Worm (Caenorhabditis elegans): Measurements from ENCODE around the gene pmk-2.

The pmk-2 gene

ce11 chrIV:8136548-8136947 lies 6.8 kb upstream of the pmk-2 start:
- TF ChIP-seq zip-4 (GFP tag; optimal IDR thresholded peaks at IDR 0.05) (no peak), efl-3 (GFP tag; optimal IDR thresholded peaks at IDR 0.05) (no peak), sox-4 (tag; optimal IDR thresholded peaks at IDR 0.05) (no peak), nhr-85 (tag) (no peak), skn-1 (tag; optimal IDR thresholded peaks at IDR 0.05) (no peak), Y116A8C.19 (tag; optimal IDR thresholded peaks at IDR 0.05; ENCODE audit: borderline replicate concordance) (no peak), ztf-11 (tag; optimal IDR thresholded peaks at IDR 0.05) (no peak), fkh-4 (tag; optimal IDR thresholded peaks at IDR 0.05; ENCODE audit: borderline replicate concordance) (peak; percentile 74), xbp-1 (tag; optimal IDR thresholded peaks at IDR 0.05) (no peak), dpl-1 (GFP tag; optimal IDR thresholded peaks at IDR 0.05) (no peak), dsc-1 (tag; optimal IDR thresholded peaks at IDR 0.05) (peak; percentile 93), lin-39 (tag; optimal IDR thresholded peaks at IDR 0.05) (no peak), fkh-10 (GFP tag; optimal IDR thresholded peaks at IDR 0.05) (no peak)

- TF ChIP-seq blmp-1 (tag; optimal IDR thresholded peaks at IDR 0.05) (peak; percentile 2), fos-1 (tag; optimal IDR thresholded peaks at IDR 0.05) (no peak)
Observed at ce11 chrIV:8138984-8139383, 4.3 kb upstream of the pmk-2 start, which contains the start of gene pmk-3. Gene pmk-3 (plus strand): TSS chrIV:8139219.

- no peak for TF ChIP-seq pag-3 (tag; optimal IDR thresholded peaks at IDR 0.05; ENCODE audit: borderline replicate concordance, insufficient read depth)
- TF ChIP-seq dsc-1 (tag; optimal IDR thresholded peaks at IDR 0.05): peak; percentile 65
Observed at ce11 chrIV:8144341-8144740, 1.0 kb downstream of the pmk-2 start.

ce11 chrIV:8146283-8146682 lies 3.0 kb downstream of the pmk-2 start:
- peak; percentile 11 for TF ChIP-seq swsn-7 (tag; optimal IDR thresholded peaks at IDR 0.05)
- no peak for TF ChIP-seq lin-39 (tag; optimal IDR thresholded peaks at IDR 0.05)
- no peak for TF ChIP-seq ceh-88 (GFP tag; IDR thresholded peaks at IDR 0.05)
- TF ChIP-seq efl-1 (optimal IDR thresholded peaks at IDR 0.05): peak in 1 of 2 experiments; percentile 33
- no peak for TF ChIP-seq efl-1 (GFP tag; optimal IDR thresholded peaks at IDR 0.05 in 1 of 2)
- no peak for TF ChIP-seq nhr-12 (tag; optimal IDR thresholded peaks at IDR 0.05)
- TF ChIP-seq elt-2 (tag; optimal IDR thresholded peaks at IDR 0.05): peak; percentile 28
- peak; percentile 45 for TF ChIP-seq blmp-1 (tag; optimal IDR thresholded peaks at IDR 0.05)
- peak; percentile 76 for TF ChIP-seq snu-23 (GFP tag; optimal IDR thresholded peaks at IDR 0.05)
- TF ChIP-seq egl-27 (tag; optimal IDR thresholded peaks at IDR 0.05): no peak
- TF ChIP-seq nhr-71 (tag; optimal IDR thresholded peaks at IDR 0.05): peak; percentile 65
- TF ChIP-seq lin-35 (GFP tag; optimal IDR thresholded peaks at IDR 0.05): peak in 1 of 2 experiments; percentile 74
- TF ChIP-seq unc-86 (tag; optimal IDR thresholded peaks at IDR 0.05): no peak
- TF ChIP-seq ztf-4 (tag; optimal IDR thresholded peaks at IDR 0.05): no peak
- peak; percentile 17; the same call in 1 of the 2 replicates for TF ChIP-seq nhr-19 (GFP tag; conservative IDR thresholded peaks at IDR 0.05)
- no peak for TF ChIP-seq unc-30 (tag; optimal IDR thresholded peaks at IDR 0.05)
- TF ChIP-seq lin-15B (tag; optimal IDR thresholded peaks at IDR 0.05): no peak
- peak; percentile 14 to 46 for TF ChIP-seq lsy-2 (tag; optimal IDR thresholded peaks at IDR 0.05)
- TF ChIP-seq Y116A8C.19 (tag; optimal IDR thresholded peaks at IDR 0.05; ENCODE audit: borderline replicate concordance): no peak
- TF ChIP-seq nhr-90 (tag; optimal IDR thresholded peaks at IDR 0.05; ENCODE audit: poor library complexity): peak; percentile 51
- TF ChIP-seq sup-37 (GFP tag; optimal IDR thresholded peaks at IDR 0.05): no peak
- no peak for TF ChIP-seq F16B12.6 (tag; optimal IDR thresholded peaks at IDR 0.05)
- TF ChIP-seq ztf-11 (tag; optimal IDR thresholded peaks at IDR 0.05): no peak
- no peak for TF ChIP-seq isw-1 (GFP tag; IDR thresholded peaks at IDR 0.05)
- no peak for TF ChIP-seq ceh-63 (GFP tag; optimal IDR thresholded peaks at IDR 0.05)
- TF ChIP-seq fkh-8 (tag; optimal IDR thresholded peaks at IDR 0.05): no peak
- TF ChIP-seq lin-14 (GFP tag; optimal IDR thresholded peaks at IDR 0.05): peak; percentile 86
- no peak for TF ChIP-seq fkh-10 (GFP tag; optimal IDR thresholded peaks at IDR 0.05)
- peak; percentile 40 for TF ChIP-seq skn-1 (tag; optimal IDR thresholded peaks at IDR 0.05)
- peak; percentile 75 for TF ChIP-seq nhr-20 (tag; optimal IDR thresholded peaks at IDR 0.05)
- TF ChIP-seq mep-1 (tag; optimal IDR thresholded peaks at IDR 0.05): peak; percentile 34
- peak; percentile 11 for TF ChIP-seq irx-1 (tag; optimal IDR thresholded peaks at IDR 0.05)
- peak; percentile 17 for TF ChIP-seq lir-3 (tag; optimal IDR thresholded peaks at IDR 0.05; ENCODE audit: poor library complexity)
- no peak for TF ChIP-seq pag-3 (tag; optimal IDR thresholded peaks at IDR 0.05; ENCODE audit: borderline replicate concordance, insufficient read depth)
- peak in 2 of 6 experiments; percentile 34 to 64 for TF ChIP-seq elt-3 (tag; optimal IDR thresholded peaks at IDR 0.05)
- peak; percentile 31 for TF ChIP-seq C16A3.4 (tag; optimal IDR thresholded peaks at IDR 0.05)
- TF ChIP-seq nhr-237 (tag; optimal IDR thresholded peaks at IDR 0.05): no peak

Data from whole organism, L1 larva.